Fruit fly (Drosophila melanogaster): Measurements from ENCODE around the gene PGRP-LD.
A peak's percentile ranks its signal among the peaks of the same experiment; 100 is the strongest.

Gene PGRP-LD

dm6 chr3L:5789663-5790062, 9.8 kb downstream of the PGRP-LD start (continued):
- no peak for TF ChIP-seq CG34422 (GFP tag; IDR thresholded peaks at IDR 0.05)
- TF ChIP-seq HLH54F (GFP tag; optimal IDR thresholded peaks at IDR 0.05), result peak; percentile 25
- no peak for TF ChIP-seq cato (GFP tag; optimal IDR thresholded peaks at IDR 0.05; ENCODE audit: borderline replicate concordance)
- peak; percentile 6 for TF ChIP-seq NfI (GFP tag; optimal IDR thresholded peaks at IDR 0.05)
- peak in 1 of 2 experiments; percentile 37 for TF ChIP-seq bsh (GFP tag; optimal IDR thresholded peaks at IDR 0.05)
- TF ChIP-seq CG15479 (GFP tag; optimal IDR thresholded peaks at IDR 0.05), result no peak
- no peak for TF ChIP-seq CG6272 (GFP tag; IDR thresholded peaks at IDR 0.05)
- no peak for TF ChIP-seq CG17802 (tag; optimal IDR thresholded peaks at IDR 0.05)
- no peak for TF ChIP-seq ac (GFP tag; optimal IDR thresholded peaks at IDR 0.05)
- no peak for TF ChIP-seq Drgx (GFP tag; IDR thresholded peaks at IDR 0.05)
- no peak for TF ChIP-seq CG14050 (GFP tag; IDR thresholded peaks at IDR 0.05)
- TF ChIP-seq Gsc (GFP tag; IDR thresholded peaks at IDR 0.05), result no peak
- TF ChIP-seq MBD-R2 (GFP tag; IDR thresholded peaks at IDR 0.05), result no peak; the same call in 1 of the 2 replicates
- peak; percentile 79 for TF ChIP-seq CG15514 (GFP tag; optimal IDR thresholded peaks at IDR 0.05)
- no peak for TF ChIP-seq Eip74EF (GFP tag; optimal IDR thresholded peaks at IDR 0.05)
- TF ChIP-seq CG18764 (GFP tag; optimal IDR thresholded peaks at IDR 0.05), result no peak
- no peak for TF ChIP-seq CG15696 (tag; optimal IDR thresholded peaks at IDR 0.05)
- TF ChIP-seq wek (GFP tag; optimal IDR thresholded peaks at IDR 0.05), result no peak
- peak; percentile 66 for TF ChIP-seq lbe (GFP tag; optimal IDR thresholded peaks at IDR 0.05)
- no peak for TF ChIP-seq CG4404 (GFP tag; IDR thresholded peaks at IDR 0.05)
- TF ChIP-seq Bdp1 (GFP tag; optimal IDR thresholded peaks at IDR 0.05), result no peak
- no peak for TF ChIP-seq CG8924 (tag; optimal IDR thresholded peaks at IDR 0.05)
- no peak for TF ChIP-seq Oaz (GFP tag; IDR thresholded peaks at IDR 0.05)
- TF ChIP-seq B-H1 (GFP tag; IDR thresholded peaks at IDR 0.05), result no peak
- peak in 1 of 3 experiments; percentile 28 for TF ChIP-seq Stat92E (GFP tag; optimal IDR thresholded peaks at IDR 0.05)
- TF ChIP-seq Camta (GFP tag; optimal IDR thresholded peaks at IDR 0.05), result peak; percentile 25
- TF ChIP-seq Rx (GFP tag; IDR thresholded peaks at IDR 0.05), result peak; percentile 21; the same call in 1 of the 2 replicates
- TF ChIP-seq CG3163 (GFP tag; optimal IDR thresholded peaks at IDR 0.05), result no peak
- TF ChIP-seq knrl (GFP tag; IDR thresholded peaks at IDR 0.05; ENCODE audit: partially characterized antibody), result no peak
- TF ChIP-seq CG17612 (GFP tag; IDR thresholded peaks at IDR 0.05), result no peak
- no peak for TF ChIP-seq fd3F (GFP tag; optimal IDR thresholded peaks at IDR 0.05)
- no peak for TF ChIP-seq CG18619 (GFP tag; optimal IDR thresholded peaks at IDR 0.05)
- no peak for TF ChIP-seq CG3407 (GFP tag; optimal IDR thresholded peaks at IDR 0.05)
- peak; percentile 32 for TF ChIP-seq gfzf (GFP tag; optimal IDR thresholded peaks at IDR 0.05)
- TF ChIP-seq Deaf1 (tag; optimal IDR thresholded peaks at IDR 0.05), result no peak
- TF ChIP-seq CG43689 (GFP tag; IDR thresholded peaks at IDR 0.05), result no peak
- no peak for TF ChIP-seq NFAT (GFP tag; IDR thresholded peaks at IDR 0.05)
- TF ChIP-seq Trl (optimal IDR thresholded peaks at IDR 0.05), result no peak
- no peak for TF ChIP-seq Trl (GFP tag; optimal IDR thresholded peaks at IDR 0.05)
- no peak for TF ChIP-seq Adf1 (GFP tag; IDR thresholded peaks at IDR 0.05)
- no peak for TF ChIP-seq psq (GFP tag; optimal IDR thresholded peaks at IDR 0.05)
- TF ChIP-seq Dfd (GFP tag; optimal IDR thresholded peaks at IDR 0.05), result no peak
- TF ChIP-seq tup (GFP tag; optimal IDR thresholded peaks at IDR 0.05), result no peak
- TF ChIP-seq HLH4C (GFP tag; IDR thresholded peaks at IDR 0.05; ENCODE audit: partially characterized antibody), result no peak
- peak; percentile 50 for TF ChIP-seq pho (GFP tag; optimal IDR thresholded peaks at IDR 0.05)
- peak; percentile 42 for TF ChIP-seq CG10267 (tag; optimal IDR thresholded peaks at IDR 0.05)
- TF ChIP-seq CG2120 (GFP tag; optimal IDR thresholded peaks at IDR 0.05), result peak; percentile 61
- TF ChIP-seq CG14014 (GFP tag; IDR thresholded peaks at IDR 0.05), result no peak
- no peak for TF ChIP-seq CG30431 (GFP tag; optimal IDR thresholded peaks at IDR 0.05)
- TF ChIP-seq Hsf (GFP tag; optimal IDR thresholded peaks at IDR 0.05), result peak; percentile 8
- TF ChIP-seq vvl (GFP tag; IDR thresholded peaks at IDR 0.05), result no peak; the same call in 1 of the 2 replicates
- no peak for TF ChIP-seq Ssrp (tag; optimal IDR thresholded peaks at IDR 0.05)
